Worm (Caenorhabditis elegans): ENCODE data around the gene F13B12.7.
A peak's percentile ranks its signal among the peaks of the same experiment; 100 is the strongest.

Gene F13B12.7

DNA sequence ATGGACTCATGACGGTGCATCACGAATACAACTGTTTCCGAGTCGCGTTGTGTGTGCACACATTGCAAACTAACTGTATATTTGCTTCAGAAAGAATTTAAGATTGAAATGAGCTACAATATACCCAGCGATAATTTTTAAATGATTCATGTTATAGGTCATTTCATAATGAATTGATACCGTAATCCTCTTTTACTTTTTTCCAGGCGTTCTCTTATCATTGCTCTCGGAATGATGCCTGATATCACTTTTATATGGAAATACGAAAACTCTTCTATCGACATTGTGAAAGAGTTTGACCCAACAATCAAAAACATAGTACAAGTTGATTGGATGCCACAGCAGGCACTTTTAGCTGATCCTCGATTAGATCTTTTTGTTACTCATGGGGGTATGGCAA, 22.8 kb downstream of the F13B12.7 start:
- TF ChIP-seq W03F9.2 (tag; optimal IDR thresholded peaks at IDR 0.05) (no peak), dao-5 (tag; optimal IDR thresholded peaks at IDR 0.05) (no peak), him-1 (tag; optimal IDR thresholded peaks at IDR 0.05) (no peak)

ce11 chrIV:10467347-10467746, 23.7 kb downstream of the F13B12.7 start:
- TF ChIP-seq him-1 (tag; optimal IDR thresholded peaks at IDR 0.05) (no peak), dao-5 (tag; optimal IDR thresholded peaks at IDR 0.05) (no peak)

ce11 chrIV:10468662-10469061, 25.1 kb downstream of the F13B12.7 start:
- TF ChIP-seq dao-5 (tag; optimal IDR thresholded peaks at IDR 0.05): no peak
- no peak for TF ChIP-seq him-1 (tag; optimal IDR thresholded peaks at IDR 0.05)
- no peak for TF ChIP-seq W03F9.2 (tag; optimal IDR thresholded peaks at IDR 0.05)

- TF ChIP-seq W03F9.2 (tag; optimal IDR thresholded peaks at IDR 0.05) (no peak), dao-5 (tag; optimal IDR thresholded peaks at IDR 0.05) (no peak), him-1 (tag; optimal IDR thresholded peaks at IDR 0.05) (no peak)
Measured at ce11 chrIV:10469494-10469893, 25.9 kb downstream of the F13B12.7 start, which contains the start of gene ugt-44. TSS of gene ugt-44 (plus strand) at chrIV:10469741.

DNA sequence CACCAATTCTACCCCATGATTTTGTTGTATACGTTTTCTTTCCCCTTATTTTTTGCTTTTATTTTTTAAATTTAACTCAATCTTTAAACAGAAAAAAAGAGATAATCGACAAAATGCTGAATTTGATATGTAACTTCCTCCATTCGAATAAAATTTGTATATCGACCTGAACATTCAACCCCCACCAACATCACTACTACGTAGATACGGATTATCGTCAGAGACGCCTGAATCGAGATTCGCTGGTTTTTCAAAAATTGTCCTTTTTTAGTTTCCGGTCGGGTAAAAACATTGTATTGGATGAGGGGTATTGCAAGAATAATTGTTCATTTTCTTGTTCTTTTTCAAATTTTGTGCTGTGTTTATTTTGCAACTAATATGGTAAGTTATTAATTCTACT, 28.9 kb downstream of the F13B12.7 start, which contains the start of gene bgnt-1.1:
Gene bgnt-1.1, plus strand, starts transcription at position 301 of the 400 bp plus-strand sequence.
- TF ChIP-seq W03F9.2 (tag; optimal IDR thresholded peaks at IDR 0.05): no peak
- no peak for TF ChIP-seq him-1 (tag; optimal IDR thresholded peaks at IDR 0.05)
- TF ChIP-seq dao-5 (tag; optimal IDR thresholded peaks at IDR 0.05): no peak

DNA sequence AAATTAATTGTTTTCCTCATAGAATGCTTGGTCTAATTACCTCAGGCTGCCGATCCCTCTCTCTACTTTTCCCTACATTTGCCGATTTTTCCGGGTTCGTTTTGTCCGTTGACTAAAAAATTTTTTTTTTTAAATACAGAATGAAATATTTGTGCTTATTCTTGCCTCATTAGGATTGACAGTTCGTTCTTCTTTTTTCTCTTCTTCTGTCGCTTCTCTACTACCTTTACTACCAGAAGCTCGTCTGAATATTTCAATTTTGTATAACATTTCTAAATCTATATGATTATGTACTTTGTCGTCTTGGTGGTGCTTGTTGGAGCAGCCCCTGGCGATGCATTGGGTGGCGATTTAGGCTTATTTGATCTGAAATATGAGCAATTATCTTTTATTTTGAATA, 31.6 kb downstream of the F13B12.7 start:
- TF ChIP-seq W03F9.2 (tag; optimal IDR thresholded peaks at IDR 0.05) (no peak), him-1 (tag; optimal IDR thresholded peaks at IDR 0.05) (no peak), dao-5 (tag; optimal IDR thresholded peaks at IDR 0.05) (no peak)

ce11 chrIV:10481695-10482094, 38.1 kb downstream of the F13B12.7 start, which contains the start of gene egl-21:
TSS of gene egl-21 (minus strand) at chrIV:10481844.
- TF ChIP-seq him-1 (tag; optimal IDR thresholded peaks at IDR 0.05) (peak; percentile 68), dao-5 (tag; optimal IDR thresholded peaks at IDR 0.05) (no peak), W03F9.2 (tag; optimal IDR thresholded peaks at IDR 0.05) (no peak)

DNA sequence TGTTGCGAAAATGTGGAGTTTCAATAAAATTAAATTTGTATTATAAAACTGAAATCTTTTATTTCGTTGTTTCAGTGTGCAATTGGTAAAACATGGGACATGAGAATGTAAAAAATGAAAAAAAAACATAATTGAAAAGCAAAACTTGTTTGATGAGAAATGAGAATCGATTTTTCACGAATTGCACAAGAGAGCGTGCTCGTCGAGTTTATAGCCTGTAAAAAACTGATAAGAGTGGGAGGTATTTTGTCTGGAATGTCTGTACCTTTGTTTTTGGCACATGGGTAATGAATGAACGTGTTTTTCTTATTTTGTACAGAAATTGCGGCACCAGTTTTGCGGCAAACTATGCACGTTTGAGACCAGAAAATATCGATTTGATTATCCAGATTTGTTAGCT, 39.0 kb downstream of the F13B12.7 start:
- no peak for TF ChIP-seq W03F9.2 (tag; optimal IDR thresholded peaks at IDR 0.05)

DNA sequence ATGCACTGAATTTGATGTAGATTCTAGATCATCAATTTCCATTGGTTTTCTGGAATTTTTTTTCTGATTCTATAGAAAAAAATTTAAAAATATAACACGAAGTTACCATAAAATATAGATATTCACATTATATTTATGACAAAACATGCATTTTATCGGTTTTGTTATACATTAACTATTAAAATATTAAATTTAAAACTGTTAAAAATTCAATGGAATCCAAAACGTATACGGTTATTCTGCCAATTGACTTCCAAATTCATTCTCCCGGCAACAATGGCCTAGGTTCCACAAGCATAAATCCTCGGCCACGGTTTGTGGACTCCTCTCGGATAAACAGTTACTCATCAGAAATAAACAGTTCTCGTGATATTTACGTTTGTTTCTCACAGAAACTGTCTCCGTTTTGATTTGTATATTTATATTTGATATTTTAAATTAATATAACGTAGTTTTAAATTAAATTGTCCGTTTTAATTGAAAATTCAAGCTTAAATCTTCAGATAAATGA, 40.1 kb downstream of the F13B12.7 start, which contains the start of the genes F01D4.5 and ced-5:
Gene F01D4.5, minus strand, starts transcription at position 51 of the 511 bp plus-strand sequence.
Gene ced-5, plus strand, starts transcription at position 504 of the 511 bp plus-strand sequence.
- TF ChIP-seq dao-5 (tag; optimal IDR thresholded peaks at IDR 0.05): no peak
- TF ChIP-seq W03F9.2 (tag; optimal IDR thresholded peaks at IDR 0.05): peak; percentile 95
- TF ChIP-seq him-1 (tag; optimal IDR thresholded peaks at IDR 0.05): peak; percentile 47

DNA sequence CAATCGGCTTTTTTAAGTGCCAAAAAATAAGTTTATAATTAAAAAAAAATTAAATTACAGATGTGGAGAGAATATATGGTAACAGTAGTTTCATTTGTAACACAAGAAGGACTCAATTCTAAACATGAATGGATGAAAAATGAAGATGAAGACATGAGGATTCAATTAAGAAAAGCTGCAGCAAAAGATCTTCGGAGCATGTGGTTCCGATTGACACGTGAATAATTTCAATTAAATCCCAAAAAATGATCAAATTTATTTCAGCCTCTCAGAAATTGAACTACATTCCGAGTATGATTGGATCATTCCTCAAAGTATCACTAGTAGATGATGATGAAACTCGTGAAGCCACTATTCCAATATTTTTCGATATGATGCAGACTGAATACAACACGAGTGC, 45.8 kb downstream of the F13B12.7 start:
- no peak for TF ChIP-seq dao-5 (tag; optimal IDR thresholded peaks at IDR 0.05)
- no peak for TF ChIP-seq W03F9.2 (tag; optimal IDR thresholded peaks at IDR 0.05)
- TF ChIP-seq him-1 (tag; optimal IDR thresholded peaks at IDR 0.05): no peak
